Worm (Caenorhabditis elegans): ENCODE data around the gene nhr-212.

DNA sequence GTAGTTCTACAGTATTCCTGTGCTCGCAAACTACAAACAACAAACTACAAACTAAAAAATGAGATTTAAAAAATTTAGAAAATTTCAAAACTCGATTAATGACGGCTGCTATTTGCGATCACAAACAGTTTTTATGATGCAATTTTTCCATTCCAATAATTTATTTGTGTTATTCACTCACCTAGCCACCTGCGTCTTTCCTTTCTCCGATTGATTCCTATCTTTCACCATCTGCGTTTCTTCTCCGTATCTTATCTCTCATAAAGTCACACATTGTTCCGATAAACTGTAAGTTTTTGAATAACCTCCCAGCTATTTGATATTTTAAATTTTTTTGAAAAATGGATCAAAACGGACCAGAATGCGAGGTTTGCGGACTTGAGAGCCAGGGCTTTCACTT, 49.5 kb downstream of the nhr-212 start, which contains the start of gene nhr-132:
- TF ChIP-seq him-1 (tag; optimal IDR thresholded peaks at IDR 0.05) (no peak), dao-5 (tag; optimal IDR thresholded peaks at IDR 0.05) (no peak)
